Worm (Caenorhabditis elegans): ENCODE results near the gene alp-1.

Gene alp-1

ce11 chrIV:8893746-8894145, 41.5 kb downstream of the alp-1 start, which contains the start of gene rad-54.L2 (continued):
- no peak for TF ChIP-seq F57C9.4 (tag; optimal IDR thresholded peaks at IDR 0.05)
- TF ChIP-seq C06A6.2 (GFP tag; conservative IDR thresholded peaks at IDR 0.05) = no peak
- TF ChIP-seq athp-1 (tag; optimal IDR thresholded peaks at IDR 0.05) = peak; percentile 12
- TF ChIP-seq lsy-27 (tag; optimal IDR thresholded peaks at IDR 0.05; ENCODE audit: borderline replicate concordance, insufficient read depth) = no peak
- TF ChIP-seq atf-7 (tag; optimal IDR thresholded peaks at IDR 0.05) = no peak
- peak; percentile 33; the same call in 1 of the 2 replicates for TF ChIP-seq F33H1.4 (GFP tag; IDR thresholded peaks at IDR 0.05)
- no peak for TF ChIP-seq snpc-1.1 (tag; optimal IDR thresholded peaks at IDR 0.05; ENCODE audit: insufficient read depth)
- TF ChIP-seq hlh-12 (tag; optimal IDR thresholded peaks at IDR 0.05) = no peak
- TF ChIP-seq unc-130 (GFP tag; optimal IDR thresholded peaks at IDR 0.05) = no peak
- no peak for TF ChIP-seq Y56A3A.18 (GFP tag; IDR thresholded peaks at IDR 0.05)
- TF ChIP-seq nhr-90 (tag; optimal IDR thresholded peaks at IDR 0.05) = no peak
- no peak for TF ChIP-seq bed-2 (GFP tag; IDR thresholded peaks at IDR 0.05)
- TF ChIP-seq F37B4.10 (GFP tag; IDR thresholded peaks at IDR 0.05) = no peak
- no peak for TF ChIP-seq him-1 (tag; optimal IDR thresholded peaks at IDR 0.05)
- peak; percentile 15 for TF ChIP-seq rpc-1 (optimal IDR thresholded peaks at IDR 0.05)
- no peak for TF ChIP-seq rpc-1 (tag; optimal IDR thresholded peaks at IDR 0.05)
- 0 out of 2 replicates have a peak, but pooled peaks have one; percentile 26 for TF ChIP-seq F39B2.1 (GFP tag; IDR thresholded peaks at IDR 0.05)
- TF ChIP-seq sdz-38 (tag; optimal IDR thresholded peaks at IDR 0.05) = no peak
- TF ChIP-seq ceh-100 (GFP tag; IDR thresholded peaks at IDR 0.05) = no peak
- TF ChIP-seq hlh-26 (GFP tag; conservative IDR thresholded peaks at IDR 0.05) = no peak
- no peak for TF ChIP-seq madf-8 (GFP tag; conservative IDR thresholded peaks at IDR 0.05)
- TF ChIP-seq C17E4.6 (GFP tag; IDR thresholded peaks at IDR 0.05) = no peak
- TF ChIP-seq snpc-1.3 (tag; optimal IDR thresholded peaks at IDR 0.05; ENCODE audit: insufficient read depth) = no peak
- TF ChIP-seq lag-1 (GFP tag; IDR thresholded peaks at IDR 0.05) = no peak
- no peak for TF ChIP-seq zfh-2 (GFP tag; conservative IDR thresholded peaks at IDR 0.05)
- no peak for TF ChIP-seq B0261.1 (tag; optimal IDR thresholded peaks at IDR 0.05)
- no peak for TF ChIP-seq lin-26 (GFP tag; IDR thresholded peaks at IDR 0.05)
- peak; percentile 77 for TF ChIP-seq mcd-1 (GFP tag; IDR thresholded peaks at IDR 0.05)
- TF ChIP-seq Y53G8AR.9 (GFP tag; conservative IDR thresholded peaks at IDR 0.05) = 0 out of 2 replicates have a peak, but pooled peaks have one; percentile 15
- TF ChIP-seq ceh-58 (GFP tag; IDR thresholded peaks at IDR 0.05) = no peak
- no peak for TF ChIP-seq nfya-1 (tag; optimal IDR thresholded peaks at IDR 0.05; ENCODE audit: borderline replicate concordance, insufficient read depth)
- TF ChIP-seq ztf-6 (GFP tag; IDR thresholded peaks at IDR 0.05) = no peak
- TF ChIP-seq die-1 (tag; optimal IDR thresholded peaks at IDR 0.05) = no peak
- TF ChIP-seq ztf-3 (GFP tag; optimal IDR thresholded peaks at IDR 0.05) = no peak
- TF ChIP-seq hmg-1.2 (GFP tag; IDR thresholded peaks at IDR 0.05) = peak; percentile 69; the same call in 1 of the 2 replicates
- peak; percentile 59; the same call in 1 of the 2 replicates for TF ChIP-seq nfyb-1 (GFP tag; IDR thresholded peaks at IDR 0.05)
- TF ChIP-seq snpc-4 (GFP tag; optimal IDR thresholded peaks at IDR 0.05) = no peak
- TF ChIP-seq snpc-4 (tag; optimal IDR thresholded peaks at IDR 0.05) = peak in 2 of 4 experiments; percentile 14 to 35
- TF ChIP-seq F10E7.11 (tag; optimal IDR thresholded peaks at IDR 0.05) = no peak
- no peak for TF ChIP-seq mel-28 (tag; optimal IDR thresholded peaks at IDR 0.05; ENCODE audit: borderline replicate concordance)
- no peak for TF ChIP-seq nfya-2 (GFP tag; IDR thresholded peaks at IDR 0.05)
- no peak for TF ChIP-seq somi-1 (GFP tag; optimal IDR thresholded peaks at IDR 0.05)
- TF ChIP-seq mes-4 (tag; optimal IDR thresholded peaks at IDR 0.05) = no peak
- TF ChIP-seq egl-44 (GFP tag; IDR thresholded peaks at IDR 0.05) = no peak
- TF ChIP-seq hsf-1 (GFP tag; IDR thresholded peaks at IDR 0.05) = peak; percentile 84
- TF ChIP-seq K11D2.4 (GFP tag; IDR thresholded peaks at IDR 0.05) = no peak
- TF ChIP-seq dpl-1 (GFP tag; optimal IDR thresholded peaks at IDR 0.05) = no peak
- TF ChIP-seq cebp-2 (GFP tag; IDR thresholded peaks at IDR 0.05) = no peak
- TF ChIP-seq D2030.7 (GFP tag; IDR thresholded peaks at IDR 0.05) = no peak; the same call in 1 of the 2 replicates

All from whole organism, young adult.